Fruit fly (Drosophila melanogaster) Kc167 (cell line): ENCODE results near the gene Doc1.

ENCODE experiments used
- h ChIP-seq: fragments of >200 bp; optimal IDR thresholded peaks from 3 replicates; lab custom pipeline; 2018; ENCODE audit warnings: missing external identifiers
- psq ChIP-seq: fragments of >200 bp; optimal IDR thresholded peaks from 2 replicates; lab custom pipeline; 2017; ENCODE audit warnings: missing external identifiers

dm6 chr3L:8996899-8997685 lies 44.1 kb upstream of the Doc1 start:
- TF ChIP-seq h (no peak), psq (lab: Kevin White, UChicago) (no peak)
